Fruit fly (Drosophila melanogaster) whole organism: Measurements from ENCODE around the gene Aptx.

Experiments
- CG8478 ChIP-seq: fragments of >200 bp; optimal IDR thresholded peaks from 2 replicates; lab custom pipeline; 2018; ENCODE audit warnings: inconsistent platforms
- Dll ChIP-seq: fragments of >200 bp; optimal IDR thresholded peaks from 2 replicates; lab custom pipeline; 2017
- EcR ChIP-seq, 2 experiments: fragments of >200 bp; optimal IDR thresholded peaks; 2 replicates each; lab custom pipeline; 2017; ENCODE audit warnings: missing biosample characterization in 2 of 2, missing genetic modification characterization in 2 of 2, missing genetic modification reagents in 2 of 2

DNA sequence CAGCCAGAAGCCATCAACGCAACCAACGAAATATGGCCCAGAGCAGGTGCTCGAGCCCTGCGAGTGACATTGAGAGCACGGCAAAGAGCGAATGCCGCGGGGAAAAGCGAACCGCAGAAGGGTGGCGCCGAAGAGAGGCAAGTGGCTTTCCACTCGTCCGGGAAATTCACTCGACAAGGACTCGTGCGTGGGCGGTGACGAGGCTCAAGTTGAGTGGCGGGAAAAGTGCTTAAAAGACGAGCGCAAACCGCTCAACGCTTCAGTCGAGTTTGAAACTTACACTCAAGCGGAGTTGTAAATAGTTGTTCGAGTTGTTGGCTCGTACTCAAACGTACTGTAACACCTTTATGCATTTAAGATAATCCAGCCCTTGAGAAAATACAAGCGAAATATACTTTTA, 9.2 kb downstream of the Aptx start, which contains the start of gene CG31221:
- TF ChIP-seq CG8478 (lab: Kevin White, UChicago) (no peak), EcR (GFP tag; optimal IDR thresholded peaks at IDR 0.05; lab: Kevin White, UChicago) (no peak), Dll (lab: Kevin White, UChicago) (no peak)
